Worm (Caenorhabditis elegans): ENCODE results near the gene K11D12.12.

- TF ChIP-seq hmg-1.2 (GFP tag; IDR thresholded peaks at IDR 0.05): no peak
- TF ChIP-seq F33H1.4 (GFP tag; IDR thresholded peaks at IDR 0.05): no peak
- TF ChIP-seq madf-8 (GFP tag; conservative IDR thresholded peaks at IDR 0.05): no peak
- TF ChIP-seq nhr-90 (tag; optimal IDR thresholded peaks at IDR 0.05): no peak
- no peak for TF ChIP-seq nfyb-1 (GFP tag; IDR thresholded peaks at IDR 0.05)
Measured at ce11 chrV:5046103-5046502, 6.0 kb upstream of the K11D12.12 start, which contains the start of gene exc-14.

Measured in whole organism, young adult.